Worm (Caenorhabditis elegans) whole organism, early embryonic: ENCODE data around the gene C06E1.9.

ENCODE experiments used
- B0310.2 ChIP-seq: sonication (generic microtip); optimal IDR thresholded peaks from 2 replicates; lab custom pipeline; 2016; ENCODE audit warnings: mild to moderate bottlenecking, missing genetic modification characterization, missing compliant biosample characterization
- F13C5.2 ChIP-seq: sonication (generic microtip); optimal IDR thresholded peaks from 2 replicates; lab custom pipeline; 2017; ENCODE audit warnings: mild to moderate bottlenecking, missing genetic modification characterization, inconsistent platforms, missing compliant biosample characterization
- aly-1 ChIP-seq: sonication (generic microtip); optimal IDR thresholded peaks from 2 replicates; lab custom pipeline; 2016; ENCODE audit warnings: missing genetic modification characterization, missing compliant biosample characterization
- ama-1 ChIP-seq: fragments of 150-350 bp; optimal IDR thresholded peaks from 2 replicates; lab custom pipeline; 2014
- ceh-13 ChIP-seq: fragments of 200-800 bp; sonication (Bioruptor generic); optimal IDR thresholded peaks from 2 replicates; lab custom pipeline; 2018; ENCODE audit warnings: mild to moderate bottlenecking, missing genetic modification characterization, missing compliant biosample characterization
- ceh-36 ChIP-seq: sonication (generic microtip); optimal IDR thresholded peaks from 2 replicates; lab custom pipeline; 2016; ENCODE audit warnings: missing genetic modification characterization, inconsistent platforms, missing compliant biosample characterization
- ets-7 ChIP-seq: sonication (generic microtip); optimal IDR thresholded peaks from 2 replicates; lab custom pipeline; 2016; ENCODE audit warnings: missing genotype, missing genetic modification characterization, missing compliant biosample characterization
- flt-1 ChIP-seq: fragments of 200-800 bp; sonication (Bioruptor generic); IDR thresholded peaks from 2 replicates; pipeline ENCODE4 v1.3.6; 2022; ENCODE audit warnings: missing genetic modification characterization, missing compliant biosample characterization
- hmbx-1 ChIP-seq: sonication (generic microtip); optimal IDR thresholded peaks from 2 replicates; lab custom pipeline; 2016; ENCODE audit warnings: mild to moderate bottlenecking, missing genetic modification characterization, missing compliant biosample characterization
- hmg-4 ChIP-seq: fragments of 200-800 bp; sonication (Bioruptor generic); optimal IDR thresholded peaks from 2 replicates; lab custom pipeline; 2018; ENCODE audit warnings: mild to moderate bottlenecking, missing genetic modification characterization, missing compliant biosample characterization
- hnd-1 ChIP-seq: sonication (generic microtip); optimal IDR thresholded peaks from 2 replicates; lab custom pipeline; 2016; ENCODE audit warnings: missing genetic modification characterization, missing compliant biosample characterization
- pes-1 ChIP-seq: fragments of 200-800 bp; sonication (Bioruptor generic); IDR thresholded peaks from 2 replicates; pipeline ENCODE4 v1.3.6; 2022; ENCODE audit warnings: missing genetic modification reagents, missing genetic modification characterization, missing compliant biosample characterization
- scrt-1 ChIP-seq: fragments of 200-800 bp; sonication (Bioruptor generic); IDR thresholded peaks from 2 replicates; pipeline ENCODE4 v1.3.6; 2022; ENCODE audit warnings: missing genetic modification characterization, missing compliant biosample characterization
- sea-1 ChIP-seq: fragments of 200-800 bp; sonication (Bioruptor generic); conservative IDR thresholded peaks from 2 replicates; pipeline ENCODE4 v1.3.6; 2022; ENCODE audit warnings: missing genetic modification characterization, missing compliant biosample characterization
- tbx-11 ChIP-seq: fragments of 200-800 bp; sonication (Bioruptor generic); IDR thresholded peaks from 2 replicates; pipeline ENCODE4 v1.3.6; 2022; ENCODE audit warnings: missing genetic modification characterization, missing compliant biosample characterization
- tbx-37 ChIP-seq: fragments of 200-800 bp; sonication (Bioruptor generic); conservative IDR thresholded peaks from 2 replicates; pipeline ENCODE4 v1.3.6; 2022; ENCODE audit warnings: missing genetic modification reagents, missing genetic modification characterization, missing compliant biosample characterization
- tra-4 ChIP-seq: sonication (generic microtip); optimal IDR thresholded peaks from 2 replicates; lab custom pipeline; 2017; ENCODE audit warnings: missing genetic modification characterization, missing compliant biosample characterization

Gene C06E1.9

ce11 chrIII:8621982-8622381 is 12.4 kb upstream of the C06E1.9 start:
- TF ChIP-seq ceh-13 (GFP tag; lab: Kevin White, UChicago) (no peak), pes-1 (GFP tag; lab: Robert Waterston, UW) (no peak), tbx-11 (GFP tag; lab: Robert Waterston, UW) (no peak), tbx-37 (GFP tag; lab: Robert Waterston, UW) (no peak), ama-1 (lab: Kevin White, UChicago) (no peak)

DNA sequence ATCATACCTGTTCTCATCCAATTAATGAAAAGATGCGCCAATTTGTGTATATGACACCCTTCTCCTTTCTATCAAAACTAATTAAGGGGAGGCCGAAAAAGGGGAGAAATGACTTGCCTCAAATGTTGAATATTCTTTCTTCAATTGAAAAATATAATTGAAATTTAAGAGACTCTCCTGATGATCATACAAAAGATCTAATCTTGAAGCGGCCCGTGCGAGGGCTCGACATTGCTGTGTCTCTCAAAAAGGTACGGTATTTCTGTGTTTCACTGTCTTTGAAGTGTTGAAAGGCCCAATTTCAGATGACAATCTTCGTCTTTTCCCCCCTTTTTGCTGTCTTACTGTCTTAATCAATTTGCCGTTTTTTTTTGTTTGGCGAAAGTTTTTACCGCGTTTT is 11.4 kb upstream of the C06E1.9 start:
- TF ChIP-seq tra-4 (no peak), ama-1 (lab: Kevin White, UChicago) (no peak), pes-1 (GFP tag; lab: Robert Waterston, UW) (no peak), flt-1 (GFP tag; lab: Robert Waterston, UW) (no peak), hmg-4 (no peak)

- no peak for TF ChIP-seq ets-7 (tag; lab: Kevin White, UChicago)
- no peak for TF ChIP-seq ceh-36 (tag; lab: Kevin White, UChicago)
- TF ChIP-seq aly-1 (tag; lab: Kevin White, UChicago) = no peak
- no peak for TF ChIP-seq flt-1 (GFP tag; lab: Robert Waterston, UW)
- TF ChIP-seq hmbx-1 (tag; lab: Kevin White, UChicago) = no peak
- TF ChIP-seq ceh-13 (GFP tag; lab: Kevin White, UChicago) = no peak
Observed at ce11 chrIII:8620259-8620658, 10.7 kb upstream of the C06E1.9 start.

DNA sequence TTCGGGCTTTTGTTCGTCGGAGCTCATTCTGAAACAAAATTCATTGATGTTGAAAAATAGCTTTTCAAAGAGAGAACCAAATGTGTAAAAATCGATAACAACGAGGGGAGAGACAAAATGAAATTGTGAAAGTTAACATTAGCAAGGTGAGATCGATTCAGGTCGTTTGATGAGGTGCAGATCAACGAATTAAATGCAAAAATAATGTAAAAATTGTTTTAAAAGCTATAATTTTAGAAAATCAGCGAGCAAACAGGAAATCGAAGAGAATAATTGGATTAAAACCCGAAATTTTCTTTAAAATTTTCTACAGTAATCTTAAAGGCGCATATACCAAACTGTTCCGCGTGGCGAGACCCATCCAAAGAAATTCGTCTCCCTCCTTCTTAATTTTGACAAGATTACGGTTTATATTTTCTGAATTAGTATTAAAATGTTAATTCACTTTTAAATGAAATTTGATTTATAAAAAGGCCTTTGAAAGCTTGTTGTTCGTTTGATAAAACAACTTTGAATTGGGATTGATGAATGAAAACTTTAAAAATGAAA is 8.9 kb upstream of the C06E1.9 start, which contains the start of gene C13G5.2:
TSS of gene C13G5.2 (minus strand) at position 51 of the 549 bp plus-strand sequence.
- no peak for TF ChIP-seq ama-1 (lab: Kevin White, UChicago)
- TF ChIP-seq pes-1 (GFP tag; lab: Robert Waterston, UW) = no peak
- TF ChIP-seq tbx-11 (GFP tag; lab: Robert Waterston, UW) = no peak
- no peak for TF ChIP-seq hmbx-1 (tag; lab: Kevin White, UChicago)
- TF ChIP-seq hnd-1 (tag; lab: Kevin White, UChicago) = no peak
- TF ChIP-seq sea-1 (GFP tag; lab: Robert Waterston, UW) = no peak
- no peak for TF ChIP-seq B0310.2 (tag; lab: Kevin White, UChicago)
- no peak for TF ChIP-seq ets-7 (tag; lab: Kevin White, UChicago)
- no peak for TF ChIP-seq tra-4
- no peak for TF ChIP-seq F13C5.2 (tag; lab: Kevin White, UChicago)
- TF ChIP-seq scrt-1 = no peak
- TF ChIP-seq tbx-37 (GFP tag; lab: Robert Waterston, UW) = no peak

- no peak for TF ChIP-seq ama-1 (lab: Kevin White, UChicago)
- no peak for TF ChIP-seq B0310.2 (tag; lab: Kevin White, UChicago)
- no peak for TF ChIP-seq hmg-4
- TF ChIP-seq ceh-36 (tag; lab: Kevin White, UChicago) = no peak
- no peak for TF ChIP-seq pes-1 (GFP tag; lab: Robert Waterston, UW)
- TF ChIP-seq ceh-13 (GFP tag; lab: Kevin White, UChicago) = no peak
- TF ChIP-seq tbx-11 (GFP tag; lab: Robert Waterston, UW) = no peak
- no peak for TF ChIP-seq F13C5.2 (tag; lab: Kevin White, UChicago)
- TF ChIP-seq tra-4 = no peak
- no peak for TF ChIP-seq sea-1 (GFP tag; lab: Robert Waterston, UW)
- no peak for TF ChIP-seq flt-1 (GFP tag; lab: Robert Waterston, UW)
- TF ChIP-seq tbx-37 (GFP tag; lab: Robert Waterston, UW) = no peak
- no peak for TF ChIP-seq ets-7 (tag; lab: Kevin White, UChicago)
- TF ChIP-seq scrt-1 = no peak
- TF ChIP-seq aly-1 (tag; lab: Kevin White, UChicago) = no peak
- no peak for TF ChIP-seq hmbx-1 (tag; lab: Kevin White, UChicago)
- no peak for TF ChIP-seq hnd-1 (tag; lab: Kevin White, UChicago)
Observed at ce11 chrIII:8616587-8616986, 7.0 kb upstream of the C06E1.9 start, which contains the start of gene C06E1.11. Gene C06E1.11 (minus strand): TSS chrIII:8616687.

ce11 chrIII:8614490-8614889 is 4.9 kb upstream of the C06E1.9 start, which contains the start of gene rha-2:
Gene rha-2 (minus strand): TSS chrIII:8614569.
- TF ChIP-seq hmg-4 = no peak
- TF ChIP-seq hmbx-1 (tag; lab: Kevin White, UChicago) = no peak
- no peak for TF ChIP-seq tbx-11 (GFP tag; lab: Robert Waterston, UW)
- TF ChIP-seq tbx-37 (GFP tag; lab: Robert Waterston, UW) = no peak
- no peak for TF ChIP-seq sea-1 (GFP tag; lab: Robert Waterston, UW)
- TF ChIP-seq ets-7 (tag; lab: Kevin White, UChicago) = no peak
- TF ChIP-seq ceh-36 (tag; lab: Kevin White, UChicago) = no peak

- TF ChIP-seq ceh-13 (GFP tag; lab: Kevin White, UChicago) (no peak), hmbx-1 (tag; lab: Kevin White, UChicago) (no peak), tra-4 (no peak), tbx-11 (GFP tag; lab: Robert Waterston, UW) (no peak), pes-1 (GFP tag; lab: Robert Waterston, UW) (no peak), ets-7 (tag; lab: Kevin White, UChicago) (no peak), scrt-1 (no peak), flt-1 (GFP tag; lab: Robert Waterston, UW) (no peak), F13C5.2 (tag; lab: Kevin White, UChicago) (no peak), B0310.2 (tag; lab: Kevin White, UChicago) (no peak), ama-1 (lab: Kevin White, UChicago) (no peak), hnd-1 (tag; lab: Kevin White, UChicago) (no peak), tbx-37 (GFP tag; lab: Robert Waterston, UW) (no peak), ceh-36 (tag; lab: Kevin White, UChicago) (no peak), hmg-4 (no peak), aly-1 (tag; lab: Kevin White, UChicago) (no peak), sea-1 (GFP tag; lab: Robert Waterston, UW) (no peak)
Observed at ce11 chrIII:8613573-8613972, 4.0 kb upstream of the C06E1.9 start.
